Fruit fly (Drosophila melanogaster): ENCODE measurements around the gene CG11786.

CG11786 gene

DNA sequence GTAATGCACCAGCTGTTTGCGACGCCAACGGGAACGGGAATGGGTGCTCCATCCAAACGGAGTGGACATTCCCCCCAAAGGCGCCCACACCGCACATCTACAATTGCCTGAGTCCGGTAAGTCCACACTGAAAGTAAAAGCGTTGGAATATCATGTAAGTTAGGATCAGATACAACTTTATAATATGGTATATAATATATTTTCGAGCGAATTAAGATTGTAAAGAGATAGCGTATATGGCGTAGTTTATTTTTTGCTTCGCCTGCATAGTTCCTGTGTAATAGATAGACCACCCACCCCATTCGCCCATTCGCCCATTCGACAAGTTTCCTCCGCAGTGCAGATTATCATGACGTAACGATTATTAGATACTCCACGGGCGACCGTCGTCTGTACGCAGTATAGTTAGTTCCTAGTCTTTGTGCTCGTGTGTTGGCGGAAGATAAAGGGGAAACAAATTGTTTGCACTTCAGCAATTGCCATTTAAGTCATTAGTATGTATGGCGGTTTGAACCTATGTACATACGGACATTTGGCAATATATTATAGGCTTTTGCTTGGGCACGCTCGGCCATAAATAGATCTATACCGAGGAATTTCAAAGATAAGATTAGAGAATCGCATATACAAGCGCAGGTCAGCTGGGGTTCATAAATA lies 5.4 kb downstream of the CG11786 start (continued):
- TF ChIP-seq pita (GFP tag; optimal IDR thresholded peaks at IDR 0.05) = no peak
- TF ChIP-seq Dll (GFP tag; IDR thresholded peaks at IDR 0.05; ENCODE audit: partially characterized antibody) = no peak
- no peak for TF ChIP-seq D19A (tag; optimal IDR thresholded peaks at IDR 0.05)
- peak; percentile 93 for TF ChIP-seq sd (tag; optimal IDR thresholded peaks at IDR 0.05)
- TF ChIP-seq wor (GFP tag; IDR thresholded peaks at IDR 0.05) = no peak
- TF ChIP-seq ham (GFP tag; IDR thresholded peaks at IDR 0.05) = no peak
- TF ChIP-seq CG16813 (GFP tag; IDR thresholded peaks at IDR 0.05; ENCODE audit: partially characterized antibody) = no peak
- TF ChIP-seq Pdp1 (GFP tag; optimal IDR thresholded peaks at IDR 0.05) = peak in 1 of 2 experiments; percentile 86
- no peak for TF ChIP-seq bab2 (GFP tag; optimal IDR thresholded peaks at IDR 0.05)
- no peak for TF ChIP-seq dm (GFP tag; optimal IDR thresholded peaks at IDR 0.05)
- TF ChIP-seq gcm2 (GFP tag; optimal IDR thresholded peaks at IDR 0.05) = no peak
- no peak for TF ChIP-seq odd (GFP tag; optimal IDR thresholded peaks at IDR 0.05)
- TF ChIP-seq PHDP (tag; optimal IDR thresholded peaks at IDR 0.05) = peak; percentile 16
- TF ChIP-seq Hmr (GFP tag; optimal IDR thresholded peaks at IDR 0.05) = peak; percentile 43
- TF ChIP-seq Sry-β (GFP tag; optimal IDR thresholded peaks at IDR 0.05) = no peak
- no peak for TF ChIP-seq NC2α (GFP tag; optimal IDR thresholded peaks at IDR 0.05)
- peak; percentile 77 for TF ChIP-seq exex (tag; optimal IDR thresholded peaks at IDR 0.05)
- peak in 1 of 2 experiments; percentile 7 for TF ChIP-seq Hr51 (GFP tag; optimal IDR thresholded peaks at IDR 0.05)
- TF ChIP-seq Dbx (GFP tag; IDR thresholded peaks at IDR 0.05) = no peak
- TF ChIP-seq HHEX (GFP tag; optimal IDR thresholded peaks at IDR 0.05) = no peak
- no peak for TF ChIP-seq CG17802 (tag; optimal IDR thresholded peaks at IDR 0.05)
- no peak; the same call in 1 of the 2 replicates for TF ChIP-seq lmd (GFP tag; IDR thresholded peaks at IDR 0.05)
- no peak for TF ChIP-seq CG7987 (GFP tag; optimal IDR thresholded peaks at IDR 0.05)
- TF ChIP-seq CG17359 (tag; optimal IDR thresholded peaks at IDR 0.05) = no peak
- no peak for TF ChIP-seq CG31388 (GFP tag; optimal IDR thresholded peaks at IDR 0.05)
- TF ChIP-seq Lim3 (GFP tag; IDR thresholded peaks at IDR 0.05) = no peak
- TF ChIP-seq CoRest (tag; optimal IDR thresholded peaks at IDR 0.05) = no peak
- TF ChIP-seq slbo (GFP tag; IDR thresholded peaks at IDR 0.05) = peak; percentile 51; the same call in 1 of the 2 replicates
- TF ChIP-seq Taf1 (GFP tag; IDR thresholded peaks at IDR 0.05) = peak; percentile 22; the same call in 1 of the 2 replicates
- no peak for TF ChIP-seq CG17328 (GFP tag; IDR thresholded peaks at IDR 0.05)
- TF ChIP-seq chm (GFP tag; IDR thresholded peaks at IDR 0.05) = no peak
- no peak for TF ChIP-seq CG4854 (GFP tag; optimal IDR thresholded peaks at IDR 0.05)
- no peak for TF ChIP-seq ssp (GFP tag; IDR thresholded peaks at IDR 0.05)
- TF ChIP-seq cad (GFP tag; optimal IDR thresholded peaks at IDR 0.05) = no peak

DNA sequence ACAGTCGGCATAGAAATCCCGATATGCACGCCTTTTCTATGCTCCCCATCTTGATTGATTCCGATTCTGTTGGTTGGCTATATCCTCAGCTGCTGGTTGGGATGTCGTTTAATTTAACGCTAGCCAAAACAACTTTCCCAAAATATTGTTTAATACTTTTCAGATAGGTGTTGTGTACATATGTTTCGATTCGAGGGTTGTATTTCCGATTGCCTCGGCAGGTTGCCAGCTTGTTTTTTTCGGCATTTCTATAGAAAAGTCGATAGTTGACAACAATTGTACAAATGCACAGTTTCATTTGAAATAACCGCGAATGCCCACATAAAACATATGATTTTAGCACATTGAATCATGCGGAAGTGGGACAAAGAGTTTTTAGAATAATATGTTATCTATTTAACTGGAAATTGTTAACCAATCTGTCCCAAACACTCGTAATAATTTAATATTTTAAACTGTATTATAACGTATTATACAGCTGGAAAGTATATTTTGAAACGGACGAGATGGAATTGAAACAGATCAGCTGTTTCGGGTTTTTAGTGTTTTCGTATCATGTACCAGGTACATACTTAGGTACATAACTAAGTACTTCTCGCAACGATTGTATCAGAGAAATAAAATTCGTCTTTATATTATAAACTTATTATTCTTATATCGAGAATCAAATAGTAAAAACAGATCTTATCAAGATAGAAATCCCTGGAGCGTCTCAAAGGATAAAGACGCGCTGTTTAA lies 8.5 kb downstream of the CG11786 start, which contains the start of gene CG31109:
CG31109 (minus strand) TSS at position 203 of the 738 bp plus-strand sequence.
- no peak for TF ChIP-seq schlank (tag; optimal IDR thresholded peaks at IDR 0.05)
- TF ChIP-seq CG10209 (GFP tag; optimal IDR thresholded peaks at IDR 0.05) = no peak
- TF ChIP-seq pfk (GFP tag; optimal IDR thresholded peaks at IDR 0.05) = peak; percentile 94
- TF ChIP-seq CG14860 (GFP tag; IDR thresholded peaks at IDR 0.05; ENCODE audit: partially characterized antibody) = no peak
- TF ChIP-seq chm (GFP tag; IDR thresholded peaks at IDR 0.05) = no peak
- TF ChIP-seq so (GFP tag; IDR thresholded peaks at IDR 0.05) = no peak
- TF ChIP-seq run (tag; optimal IDR thresholded peaks at IDR 0.05) = no peak
- no peak for TF ChIP-seq CG12219 (GFP tag; optimal IDR thresholded peaks at IDR 0.05)
- TF ChIP-seq bbx (GFP tag; IDR thresholded peaks at IDR 0.05; ENCODE audit: partially characterized antibody) = peak; percentile 57
- no peak for TF ChIP-seq ewg (GFP tag; optimal IDR thresholded peaks at IDR 0.05)
- no peak for TF ChIP-seq kni (GFP tag; optimal IDR thresholded peaks at IDR 0.05)
- TF ChIP-seq Gug (GFP tag; IDR thresholded peaks at IDR 0.05) = no peak
- TF ChIP-seq en (GFP tag; optimal IDR thresholded peaks at IDR 0.05) = no peak
- TF ChIP-seq CG12155 (GFP tag; optimal IDR thresholded peaks at IDR 0.05) = no peak
- no peak for TF ChIP-seq exex (tag; optimal IDR thresholded peaks at IDR 0.05)
- peak in 1 of 2 experiments; percentile 4 for TF ChIP-seq dpn (GFP tag; optimal IDR thresholded peaks at IDR 0.05)
- peak; percentile 10 for TF ChIP-seq Fer3 (tag; optimal IDR thresholded peaks at IDR 0.05)

Data from whole organism, embryonic.